Fruit fly (Drosophila melanogaster) whole organism, embryonic: Measurements from ENCODE around the gene ENGase.
A peak's percentile ranks its signal among the peaks of the same experiment; 100 is the strongest.

Source experiments
- Antp ChIP-seq: fragments of 200-800 bp; sonication (Bioruptor generic); optimal IDR thresholded peaks from 3 replicates; lab custom pipeline; 2016; ENCODE audit warnings: missing biosample characterization, missing genetic modification characterization
- Atf-2 ChIP-seq: fragments of 200-800 bp; sonication (Bioruptor generic); optimal IDR thresholded peaks from 2 replicates; lab custom pipeline; 2016; ENCODE audit warnings: missing biosample characterization, missing genetic modification characterization
- CG1024 ChIP-seq: fragments of 200-800 bp; sonication (Bioruptor generic); IDR thresholded peaks from 2 replicates; pipeline ENCODE4 v1.3.6; 2022; ENCODE audit warnings: missing biosample characterization, missing genetic modification characterization
- CG10274 ChIP-seq: fragments of 200-800 bp; sonication (Bioruptor generic); optimal IDR thresholded peaks from 3 replicates; lab custom pipeline; 2017; ENCODE audit warnings: missing biosample characterization, mild to moderate bottlenecking, missing genetic modification characterization
- CG10565 ChIP-seq: fragments of 200-800 bp; sonication (Bioruptor generic); optimal IDR thresholded peaks from 3 replicates; lab custom pipeline; 2016; ENCODE audit warnings: missing biosample characterization, mild to moderate bottlenecking, missing genetic modification characterization
- CG10654 ChIP-seq: fragments of 200-800 bp; sonication (Bioruptor generic); optimal IDR thresholded peaks from 2 replicates; lab custom pipeline; 2016; ENCODE audit warnings: missing biosample characterization, missing genetic modification characterization
- CG11504 ChIP-seq: fragments of 200-800 bp; sonication (Bioruptor generic); optimal IDR thresholded peaks from 3 replicates; lab custom pipeline; 2019; ENCODE audit warnings: missing biosample characterization, mild to moderate bottlenecking, missing genetic modification characterization, moderate library complexity
- CG12104 ChIP-seq: fragments of 200-800 bp; sonication (Bioruptor generic); optimal IDR thresholded peaks from 3 replicates; lab custom pipeline; 2016; ENCODE audit warnings: missing biosample characterization, missing genetic modification characterization
- CG1233 ChIP-seq: fragments of 200-800 bp; sonication (Bioruptor generic); optimal IDR thresholded peaks from 4 replicates; lab custom pipeline; 2018; ENCODE audit warnings: missing biosample characterization, mild to moderate bottlenecking, missing genetic modification characterization
- CG13775 ChIP-seq: fragments of 200-800 bp; sonication (Bioruptor generic); optimal IDR thresholded peaks from 3 replicates; lab custom pipeline; 2017; ENCODE audit warnings: missing biosample characterization, mild to moderate bottlenecking, missing genetic modification characterization
- CG15514 ChIP-seq: fragments of 200-800 bp; sonication (Bioruptor generic); optimal IDR thresholded peaks from 3 replicates; lab custom pipeline; 2017; ENCODE audit warnings: missing biosample characterization, missing genetic modification characterization, mild to moderate bottlenecking, moderate library complexity, missing genetic modification reagents
- CG17361 ChIP-seq: fragments of 200-800 bp; sonication (Bioruptor generic); IDR thresholded peaks from 3 replicates; pipeline ENCODE4 v1.3.6; 2022; ENCODE audit warnings: missing biosample characterization, missing genetic modification characterization
- CG17385 ChIP-seq: fragments of 200-800 bp; sonication (Bioruptor generic); optimal IDR thresholded peaks from 3 replicates; lab custom pipeline; 2018; ENCODE audit warnings: missing biosample characterization, mild to moderate bottlenecking, missing genetic modification characterization
- CG18262 ChIP-seq: fragments of 200-800 bp; optimal IDR thresholded peaks from 3 replicates; lab custom pipeline; 2019; ENCODE audit warnings: missing biosample characterization, mild to moderate bottlenecking, missing genetic modification characterization, moderate library complexity
- CG1832 ChIP-seq: fragments of 200-800 bp; sonication (Bioruptor generic); optimal IDR thresholded peaks from 2 replicates; lab custom pipeline; 2017; ENCODE audit warnings: missing biosample characterization, mild to moderate bottlenecking, missing genetic modification characterization, inconsistent platforms
- CG18619 ChIP-seq: fragments of 200-800 bp; sonication (Bioruptor generic); optimal IDR thresholded peaks from 3 replicates; lab custom pipeline; 2017; ENCODE audit warnings: missing biosample characterization, mild to moderate bottlenecking, missing genetic modification characterization
- CG31365 ChIP-seq: fragments of 200-800 bp; sonication (Bioruptor generic); optimal IDR thresholded peaks from 2 replicates; lab custom pipeline; 2018; ENCODE audit warnings: missing biosample characterization, mild to moderate bottlenecking, missing genetic modification characterization
- CG3163 ChIP-seq: fragments of 200-800 bp; sonication (Bioruptor generic); optimal IDR thresholded peaks from 3 replicates; lab custom pipeline; 2016; ENCODE audit warnings: missing biosample characterization, missing genetic modification characterization
- CG3281 ChIP-seq: fragments of 200-800 bp; sonication (Bioruptor generic); optimal IDR thresholded peaks from 3 replicates; lab custom pipeline; 2017; ENCODE audit warnings: missing biosample characterization, mild to moderate bottlenecking, missing genetic modification characterization
- CG4730 ChIP-seq: fragments of 200-800 bp; sonication (Bioruptor generic); IDR thresholded peaks from 2 replicates; pipeline ENCODE4 v1.3.6; 2022; ENCODE audit warnings: missing biosample characterization, missing genetic modification characterization
- CG6854 ChIP-seq: fragments of 200-800 bp; sonication (Bioruptor generic); optimal IDR thresholded peaks from 3 replicates; lab custom pipeline; 2017; ENCODE audit warnings: missing biosample characterization, mild to moderate bottlenecking, missing genetic modification characterization
- Dll ChIP-seq: fragments of 200-800 bp; sonication (Bioruptor generic); IDR thresholded peaks from 4 replicates; pipeline ENCODE4 v1.3.6; 2022; ENCODE audit warnings: missing biosample characterization, missing genetic modification characterization; ENCODE audit not compliant: partially characterized antibody
- E2f1 ChIP-seq: fragments of 200-800 bp; sonication (Bioruptor generic); IDR thresholded peaks from 2 replicates; pipeline ENCODE4 v1.3.6; 2022; ENCODE audit warnings: missing biosample characterization, missing genetic modification characterization
- ERR ChIP-seq: fragments of 200-800 bp; sonication (Bioruptor generic); optimal IDR thresholded peaks from 2 replicates; lab custom pipeline; 2016; ENCODE audit warnings: missing biosample characterization, missing genetic modification characterization
- HHEX ChIP-seq: fragments of 200-800 bp; sonication (Bioruptor generic); optimal IDR thresholded peaks from 3 replicates; lab custom pipeline; 2017; ENCODE audit warnings: missing biosample characterization, mild to moderate bottlenecking, missing genetic modification characterization, missing genetic modification reagents
- Lhr ChIP-seq: fragments of 200-800 bp; sonication (Bioruptor generic); optimal IDR thresholded peaks from 3 replicates; lab custom pipeline; 2017; ENCODE audit warnings: mild to moderate bottlenecking, missing biosample characterization, missing genetic modification reagents, missing genetic modification characterization
- Mad ChIP-seq: fragments of 200-800 bp; sonication (Bioruptor generic); optimal IDR thresholded peaks from 2 replicates; lab custom pipeline; 2016; ENCODE audit warnings: missing biosample characterization, missing genetic modification characterization
- Nf-YC ChIP-seq: fragments of 200-800 bp; optimal IDR thresholded peaks from 3 replicates; lab custom pipeline; 2019; ENCODE audit warnings: missing biosample characterization, mild to moderate bottlenecking, missing genetic modification characterization, moderate library complexity
- Oaz ChIP-seq: fragments of 200-800 bp; sonication (Bioruptor generic); IDR thresholded peaks from 2 replicates; pipeline ENCODE4 v1.3.6; 2022; ENCODE audit warnings: missing biosample characterization, missing genetic modification characterization
- Opbp ChIP-seq: fragments of 200-800 bp; sonication (Bioruptor generic); IDR thresholded peaks from 3 replicates; pipeline ENCODE4 v1.3.6; 2022; ENCODE audit warnings: missing biosample characterization, missing genetic modification characterization; ENCODE audit not compliant: partially characterized antibody
- Side ChIP-seq: fragments of 200-800 bp; sonication (Bioruptor generic); optimal IDR thresholded peaks from 2 replicates; lab custom pipeline; 2016; ENCODE audit warnings: missing biosample characterization, missing genetic modification characterization
- Trl ChIP-seq, 3 experiments: fragments of >200 bp in 2 of 3; fragments of 200-800 bp in 1 of 3; sonication (Bioruptor generic) in 1 of 3; optimal IDR thresholded peaks; 2 replicates in 1 of 3; 3 replicates in 2 of 3; lab custom pipeline; 2016 to 2017; ENCODE audit warnings: missing biosample characterization in 1 of 3, missing genetic modification characterization in 1 of 3
- bab2 ChIP-seq: fragments of 200-800 bp; sonication (Bioruptor generic); optimal IDR thresholded peaks from 2 replicates; lab custom pipeline; 2016; ENCODE audit warnings: missing biosample characterization, missing genetic modification characterization
- bbx ChIP-seq: fragments of 200-800 bp; sonication (Bioruptor generic); IDR thresholded peaks from 2 replicates; pipeline ENCODE4 v1.3.6; 2022; ENCODE audit warnings: missing biosample characterization, missing genetic modification characterization; ENCODE audit not compliant: partially characterized antibody
- cg ChIP-seq: fragments of 200-800 bp; sonication (Bioruptor generic); optimal IDR thresholded peaks from 3 replicates; lab custom pipeline; 2019; ENCODE audit warnings: missing biosample characterization, mild to moderate bottlenecking, missing genetic modification characterization, moderate library complexity
- crol ChIP-seq: fragments of 200-800 bp; sonication (Bioruptor generic); IDR thresholded peaks from 2 replicates; pipeline ENCODE4 v1.3.6; 2022; ENCODE audit warnings: missing biosample characterization, missing genetic modification characterization
- crp ChIP-seq, 2 experiments: fragments of 200-800 bp; sonication (Bioruptor generic); optimal IDR thresholded peaks; 2 replicates in 1 of 2; 3 replicates in 1 of 2; lab custom pipeline; 2017; ENCODE audit warnings: missing biosample characterization in 2 of 2, missing genetic modification characterization in 2 of 2, mild to moderate bottlenecking in 1 of 2, moderate library complexity in 1 of 2
- dan ChIP-seq: fragments of 200-800 bp; sonication (Bioruptor generic); IDR thresholded peaks from 2 replicates; pipeline ENCODE4 v1.3.6; 2022; ENCODE audit warnings: missing biosample characterization, missing genetic modification characterization
- eve ChIP-seq, 2 experiments: fragments of >200 bp; optimal IDR thresholded peaks; 2 replicates each; lab custom pipeline; 2017; ENCODE audit warnings: missing biosample characterization in 2 of 2, missing genetic modification characterization in 2 of 2
- ham ChIP-seq: fragments of 200-800 bp; sonication (Bioruptor generic); IDR thresholded peaks from 2 replicates; pipeline ENCODE4 v1.3.6; 2022; ENCODE audit warnings: missing biosample characterization, missing genetic modification characterization
- ind ChIP-seq: fragments of 200-800 bp; sonication (Bioruptor generic); optimal IDR thresholded peaks from 3 replicates; lab custom pipeline; 2016; ENCODE audit warnings: missing biosample characterization, missing genetic modification characterization
- kay ChIP-seq: fragments of 200-800 bp; sonication (Bioruptor generic); optimal IDR thresholded peaks from 2 replicates; lab custom pipeline; 2016; ENCODE audit warnings: missing biosample characterization, missing genetic modification characterization
- mirr ChIP-seq: fragments of 200-800 bp; sonication (Bioruptor generic); optimal IDR thresholded peaks from 3 replicates; lab custom pipeline; 2018; ENCODE audit warnings: missing biosample characterization, mild to moderate bottlenecking, missing genetic modification characterization
- onecut ChIP-seq: fragments of 200-800 bp; sonication (Bioruptor generic); IDR thresholded peaks from 2 replicates; pipeline ENCODE4 v1.3.6; 2022; ENCODE audit warnings: missing biosample characterization, missing genetic modification characterization
- otp ChIP-seq: fragments of 200-800 bp; sonication (Bioruptor generic); IDR thresholded peaks from 3 replicates; pipeline ENCODE4, ENCODE4 v1.3.6; 2022; ENCODE audit warnings: missing biosample characterization, missing genetic modification characterization
- pfk ChIP-seq: fragments of 200-800 bp; sonication (Bioruptor generic); optimal IDR thresholded peaks from 2 replicates; lab custom pipeline; 2018; ENCODE audit warnings: missing biosample characterization, mild to moderate bottlenecking, missing genetic modification characterization, moderate library complexity
- psq ChIP-seq: fragments of 200-800 bp; sonication (Bioruptor generic); optimal IDR thresholded peaks from 2 replicates; lab custom pipeline; 2017; ENCODE audit warnings: missing biosample characterization, missing genetic modification characterization
- seq ChIP-seq: fragments of 200-800 bp; sonication (Bioruptor generic); IDR thresholded peaks from 2 replicates; pipeline ENCODE4 v1.3.6; 2022; ENCODE audit warnings: missing biosample characterization, missing genetic modification characterization
- sug ChIP-seq: fragments of 200-800 bp; optimal IDR thresholded peaks from 2 replicates; lab custom pipeline; 2019; ENCODE audit warnings: missing biosample characterization, mild to moderate bottlenecking, missing genetic modification characterization, moderate library complexity
- tin ChIP-seq: fragments of 200-800 bp; sonication (Bioruptor generic); optimal IDR thresholded peaks from 3 replicates; lab custom pipeline; 2016; ENCODE audit warnings: missing biosample characterization, missing genetic modification characterization
- ttk ChIP-seq: fragments of 200-800 bp; sonication (Bioruptor generic); IDR thresholded peaks from 2 replicates; pipeline ENCODE4 v2.1.2; 2022; ENCODE audit warnings: missing biosample characterization, missing genetic modification characterization
- vvl ChIP-seq: fragments of 200-800 bp; sonication (Bioruptor generic); IDR thresholded peaks from 2 replicates; pipeline ENCODE4 v1.3.6; 2022; ENCODE audit warnings: missing biosample characterization, missing genetic modification characterization
- yki ChIP-seq: fragments of >200 bp; optimal IDR thresholded peaks from 3 replicates; lab custom pipeline; 2018

The ENGase gene

DNA sequence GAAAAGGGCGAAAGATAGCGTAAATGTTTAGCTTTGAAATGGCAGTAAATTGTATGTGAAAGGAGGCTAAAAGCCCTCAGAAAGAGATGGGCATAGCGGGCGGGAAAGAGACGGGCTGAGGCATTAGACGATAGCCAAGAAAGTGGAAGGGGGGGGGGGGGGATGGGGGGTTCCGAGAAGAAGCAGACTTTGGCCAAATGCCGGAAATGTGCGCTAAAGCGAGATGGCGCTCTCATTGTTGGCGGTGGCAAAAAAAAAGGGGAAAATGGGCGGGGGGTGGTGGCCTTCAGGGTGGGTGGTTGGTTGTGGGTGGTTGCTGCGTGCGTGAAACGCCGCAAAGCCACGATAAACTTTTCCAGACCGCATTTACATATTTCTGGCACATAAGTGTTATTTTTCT is 40.4 kb upstream of the ENGase start (continued):
- no peak for TF ChIP-seq CG12104
- TF ChIP-seq CG4730, result no peak
- peak; percentile 58; the same call in 1 of the 2 replicates for TF ChIP-seq seq
- no peak for TF ChIP-seq CG13775 (GFP tag; lab: Kevin White, UChicago)
- TF ChIP-seq CG18619, result no peak
- no peak for TF ChIP-seq HHEX (GFP tag; lab: Kevin White, UChicago)
- TF ChIP-seq Trl (optimal IDR thresholded peaks at IDR 0.05; lab: Kevin White, UChicago), result no peak
- TF ChIP-seq Trl (GFP tag; optimal IDR thresholded peaks at IDR 0.05; lab: Kevin White, UChicago), result no peak
- TF ChIP-seq vvl (GFP tag; lab: Robert Waterston, UW), result no peak
- no peak for TF ChIP-seq ind
- TF ChIP-seq ERR (GFP tag; lab: Kevin White, UChicago), result no peak
- no peak for TF ChIP-seq onecut (GFP tag; lab: Robert Waterston, UW)
- TF ChIP-seq CG17361, result no peak
- TF ChIP-seq CG18262 (tag; lab: Kevin White, UChicago), result no peak
- peak; percentile 85 for TF ChIP-seq crol
- no peak for TF ChIP-seq eve (GFP tag; optimal IDR thresholded peaks at IDR 0.05; lab: Kevin White, UChicago)
- no peak for TF ChIP-seq CG6854 (GFP tag; lab: Kevin White, UChicago)
- no peak for TF ChIP-seq pfk (GFP tag; lab: Kevin White, UChicago)
- no peak for TF ChIP-seq E2f1
- TF ChIP-seq bab2, result no peak
- no peak for TF ChIP-seq CG1233 (GFP tag; lab: Kevin White, UChicago)
- no peak for TF ChIP-seq kay (GFP tag; lab: Kevin White, UChicago)
- no peak for TF ChIP-seq psq (GFP tag; lab: Kevin White, UChicago)
- TF ChIP-seq Mad (GFP tag; lab: Kevin White, UChicago), result no peak
- TF ChIP-seq Dll (GFP tag; lab: Robert Waterston, UW), result no peak
- no peak for TF ChIP-seq tin
- TF ChIP-seq ttk (GFP tag; lab: Robert Waterston, UW), result no peak
- no peak for TF ChIP-seq cg (GFP tag; lab: Kevin White, UChicago)
- TF ChIP-seq CG1024, result no peak
- TF ChIP-seq CG10274 (GFP tag; lab: Kevin White, UChicago), result no peak
- peak; percentile 27 for TF ChIP-seq CG17385
- no peak for TF ChIP-seq CG10654 (GFP tag; lab: Kevin White, UChicago)
- TF ChIP-seq Lhr (GFP tag; lab: Kevin White, UChicago), result no peak
- peak; percentile 76 for TF ChIP-seq Nf-YC (tag; lab: Kevin White, UChicago)
- no peak for TF ChIP-seq CG3281 (GFP tag; lab: Kevin White, UChicago)
- no peak for TF ChIP-seq yki (lab: Kevin White, UChicago)
- no peak for TF ChIP-seq Side (GFP tag; lab: Kevin White, UChicago)
- TF ChIP-seq ham (GFP tag; lab: Robert Waterston, UW), result no peak
- TF ChIP-seq Oaz (GFP tag; lab: Robert Waterston, UW), result no peak
- no peak for TF ChIP-seq crp (GFP tag; optimal IDR thresholded peaks at IDR 0.05; lab: Kevin White, UChicago)

dm6 chrX:17397103-17397711 is 26.2 kb upstream of the ENGase start, which contains the start of gene B-H1:
Gene B-H1 (plus strand): TSS chrX:17397478.
- TF ChIP-seq CG15514 (GFP tag; lab: Kevin White, UChicago) (no peak), dan (GFP tag; lab: Robert Waterston, UW) (no peak), CG1832 (GFP tag; lab: Kevin White, UChicago) (peak; percentile 99), Antp (no peak), CG31365 (tag; lab: Kevin White, UChicago) (no peak), Atf-2 (no peak), Opbp (GFP tag; lab: Robert Waterston, UW) (0 out of 3 replicates have a peak, but pooled peaks have one; percentile 36), sug (tag; lab: Kevin White, UChicago) (no peak), bbx (GFP tag; lab: Robert Waterston, UW) (peak; percentile 47), HHEX (GFP tag; lab: Kevin White, UChicago) (no peak), otp (GFP tag; lab: Robert Waterston, UW) (peak; percentile 17; the same call in 1 of the 3 replicates), CG3163 (GFP tag; lab: Kevin White, UChicago) (no peak), mirr (GFP tag; lab: Kevin White, UChicago) (no peak), CG11504 (tag; lab: Kevin White, UChicago) (peak; percentile 70), CG10565 (no peak)
